Fruit fly (Drosophila melanogaster) whole organism, prepupa: ENCODE measurements around the gene CG34291.
A peak's percentile ranks its signal among the peaks of the same experiment; 100 is the strongest.

ENCODE experiments used
- CG10669 ChIP-seq: fragments of 200-800 bp; sonication (Bioruptor generic); optimal IDR thresholded peaks from 3 replicates; lab custom pipeline; 2018; ENCODE audit warnings: missing biosample characterization, mild to moderate bottlenecking, missing genetic modification characterization, moderate library complexity
- CG11294 ChIP-seq: fragments of 200-800 bp; sonication (Bioruptor generic); IDR thresholded peaks from 2 replicates; pipeline ENCODE4 v1.3.6; 2022; ENCODE audit warnings: missing biosample characterization, missing genetic modification characterization
- CG11902 ChIP-seq: fragments of 200-800 bp; sonication (Bioruptor generic); optimal IDR thresholded peaks from 3 replicates; lab custom pipeline; 2016; ENCODE audit warnings: missing biosample characterization, missing genetic modification characterization
- CG15336 ChIP-seq: fragments of 200-800 bp; sonication (Bioruptor generic); IDR thresholded peaks from 2 replicates; pipeline ENCODE4 v1.3.6; 2022; ENCODE audit warnings: missing biosample characterization, missing genetic modification characterization
- CG1621 ChIP-seq: fragments of 200-800 bp; sonication (Bioruptor generic); optimal IDR thresholded peaks from 3 replicates; lab custom pipeline; 2018; ENCODE audit warnings: missing biosample characterization, mild to moderate bottlenecking, missing genetic modification characterization
- CG3032 ChIP-seq: fragments of 200-800 bp; optimal IDR thresholded peaks from 2 replicates; lab custom pipeline; 2019; ENCODE audit warnings: missing biosample characterization, mild to moderate bottlenecking, missing genetic modification characterization, moderate library complexity
- CG31627 ChIP-seq: fragments of 200-800 bp; sonication (Bioruptor generic); optimal IDR thresholded peaks from 3 replicates; lab custom pipeline; 2016; ENCODE audit warnings: missing biosample characterization, missing genetic modification characterization
- CG32006 ChIP-seq: fragments of 200-800 bp; sonication (Bioruptor generic); optimal IDR thresholded peaks from 3 replicates; lab custom pipeline; 2017; ENCODE audit warnings: missing biosample characterization, mild to moderate bottlenecking, missing genetic modification characterization
- CG3919 ChIP-seq: fragments of 200-800 bp; sonication (Bioruptor generic); optimal IDR thresholded peaks from 3 replicates; lab custom pipeline; 2016; ENCODE audit warnings: missing biosample characterization, missing genetic modification characterization
- CG4318 ChIP-seq: fragments of 200-800 bp; sonication (Bioruptor generic); optimal IDR thresholded peaks from 3 replicates; lab custom pipeline; 2017; ENCODE audit warnings: missing biosample characterization, mild to moderate bottlenecking, missing genetic modification characterization
- CG6163 ChIP-seq: fragments of 200-800 bp; sonication (Bioruptor generic); IDR thresholded peaks from 3 replicates; pipeline ENCODE4 v1.3.6; 2022; ENCODE audit warnings: missing biosample characterization, missing genetic modification characterization
- CG6276 ChIP-seq: fragments of 200-800 bp; sonication (Bioruptor generic); optimal IDR thresholded peaks from 2 replicates; lab custom pipeline; 2017; ENCODE audit warnings: missing biosample characterization, mild to moderate bottlenecking, missing genetic modification characterization
- CG6792 ChIP-seq: fragments of 200-800 bp; sonication (Bioruptor generic); optimal IDR thresholded peaks from 3 replicates; lab custom pipeline; 2016; ENCODE audit warnings: missing biosample characterization, missing genetic modification characterization
- CG6808 ChIP-seq: fragments of 200-800 bp; sonication (Bioruptor generic); optimal IDR thresholded peaks from 3 replicates; lab custom pipeline; 2017; ENCODE audit warnings: missing biosample characterization, missing genetic modification characterization, mild to moderate bottlenecking, moderate library complexity, missing genetic modification reagents
- CG6854 ChIP-seq: fragments of 200-800 bp; sonication (Bioruptor generic); optimal IDR thresholded peaks from 2 replicates; lab custom pipeline; 2017; ENCODE audit warnings: missing biosample characterization, mild to moderate bottlenecking, missing genetic modification characterization
- CG7368 ChIP-seq: fragments of 200-800 bp; sonication (Bioruptor generic); optimal IDR thresholded peaks from 3 replicates; lab custom pipeline; 2016; ENCODE audit warnings: missing biosample characterization, missing genetic modification characterization
- CG8119 ChIP-seq: fragments of 200-800 bp; sonication (Bioruptor generic); IDR thresholded peaks from 3 replicates; pipeline ENCODE4 v1.3.6; 2022; ENCODE audit warnings: missing biosample characterization, missing genetic modification characterization
- CG8319 ChIP-seq: fragments of 200-800 bp; sonication (Bioruptor generic); optimal IDR thresholded peaks from 3 replicates; lab custom pipeline; 2016; ENCODE audit warnings: missing biosample characterization, missing genetic modification characterization
- CG8632 ChIP-seq: fragments of 200-800 bp; sonication (Bioruptor generic); optimal IDR thresholded peaks from 3 replicates; lab custom pipeline; 2016; ENCODE audit warnings: missing biosample characterization, missing genetic modification characterization
- CG9139 ChIP-seq: fragments of 200-800 bp; sonication (Bioruptor generic); optimal IDR thresholded peaks from 3 replicates; lab custom pipeline; 2017; ENCODE audit warnings: missing biosample characterization, mild to moderate bottlenecking, missing genetic modification characterization
- Eip75B ChIP-seq: fragments of 200-800 bp; sonication (Bioruptor generic); optimal IDR thresholded peaks from 3 replicates; lab custom pipeline; 2016; ENCODE audit warnings: missing biosample characterization, missing genetic modification characterization
- Eip78C ChIP-seq: fragments of 200-800 bp; sonication (Bioruptor generic); peaks from one replicate; lab custom pipeline; 2016; ENCODE audit warnings: missing biosample characterization, missing genetic modification characterization
- Ets96B ChIP-seq: fragments of 200-800 bp; optimal IDR thresholded peaks from 2 replicates; lab custom pipeline; 2019; ENCODE audit warnings: missing biosample characterization, mild to moderate bottlenecking, missing genetic modification characterization, moderate library complexity
- Hr38 ChIP-seq: sonication (Bioruptor generic); optimal IDR thresholded peaks from 2 replicates; lab custom pipeline; 2016; ENCODE audit warnings: missing biosample characterization, missing genetic modification characterization
- Hr39 ChIP-seq: fragments of 200-800 bp; sonication (Bioruptor generic); optimal IDR thresholded peaks from 2 replicates; lab custom pipeline; 2016; ENCODE audit warnings: missing biosample characterization, missing genetic modification characterization
- Lpt ChIP-seq: fragments of 200-800 bp; sonication (Bioruptor generic); optimal IDR thresholded peaks from 3 replicates; lab custom pipeline; 2016; ENCODE audit warnings: missing biosample characterization, missing genetic modification characterization
- Met ChIP-seq: fragments of 200-800 bp; sonication (Bioruptor generic); optimal IDR thresholded peaks from 3 replicates; lab custom pipeline; 2016; ENCODE audit warnings: missing biosample characterization, missing genetic modification characterization
- OdsH ChIP-seq: fragments of 200-800 bp; sonication (Bioruptor generic); optimal IDR thresholded peaks from 3 replicates; lab custom pipeline; 2016; ENCODE audit warnings: missing biosample characterization, missing genetic modification characterization
- Smox ChIP-seq: fragments of 200-800 bp; sonication (Bioruptor generic); optimal IDR thresholded peaks from 3 replicates; lab custom pipeline; 2016; ENCODE audit warnings: missing biosample characterization, missing genetic modification characterization
- Sox14 ChIP-seq: fragments of 200-800 bp; sonication (Bioruptor generic); optimal IDR thresholded peaks from 3 replicates; lab custom pipeline; 2016; ENCODE audit warnings: missing biosample characterization, missing genetic modification characterization
- Sox15 ChIP-seq: fragments of 200-800 bp; sonication (Bioruptor generic); optimal IDR thresholded peaks from 3 replicates; lab custom pipeline; 2016; ENCODE audit warnings: missing biosample characterization, missing genetic modification characterization
- achi ChIP-seq: fragments of 200-800 bp; sonication (Bioruptor generic); optimal IDR thresholded peaks from 3 replicates; lab custom pipeline; 2016; ENCODE audit warnings: missing biosample characterization, missing genetic modification characterization
- acj6 ChIP-seq: fragments of 200-800 bp; sonication (Bioruptor generic); optimal IDR thresholded peaks from 3 replicates; lab custom pipeline; 2016; ENCODE audit warnings: missing biosample characterization, missing genetic modification characterization
- cyc ChIP-seq: fragments of 200-800 bp; sonication (Bioruptor generic); optimal IDR thresholded peaks from 3 replicates; lab custom pipeline; 2016; ENCODE audit warnings: missing biosample characterization, missing genetic modification characterization
- dac ChIP-seq: fragments of 200-800 bp; sonication (Bioruptor generic); optimal IDR thresholded peaks from 2 replicates; lab custom pipeline; 2017; ENCODE audit warnings: missing biosample characterization, mild to moderate bottlenecking, missing genetic modification characterization
- dsx ChIP-seq: fragments of 200-800 bp; optimal IDR thresholded peaks from 3 replicates; lab custom pipeline; 2019; ENCODE audit warnings: missing biosample characterization, mild to moderate bottlenecking, missing genetic modification characterization, moderate library complexity; ENCODE audit not compliant: poor library complexity, severe bottlenecking
- eg ChIP-seq: fragments of 200-800 bp; sonication (Bioruptor generic); IDR thresholded peaks from 3 replicates; pipeline ENCODE4 v1.3.6; 2022; ENCODE audit warnings: missing biosample characterization, missing genetic modification characterization
- esn ChIP-seq: fragments of 200-800 bp; sonication (Bioruptor generic); optimal IDR thresholded peaks from 2 replicates; lab custom pipeline; 2016; ENCODE audit warnings: missing biosample characterization, mild to moderate bottlenecking, missing genetic modification characterization, moderate library complexity
- fd85E ChIP-seq: fragments of 200-800 bp; sonication (Bioruptor generic); optimal IDR thresholded peaks from 3 replicates; lab custom pipeline; 2016; ENCODE audit warnings: missing biosample characterization, missing genetic modification characterization
- lz ChIP-seq: fragments of 200-800 bp; sonication (Bioruptor generic); optimal IDR thresholded peaks from 3 replicates; lab custom pipeline; 2016; ENCODE audit warnings: missing biosample characterization, missing genetic modification characterization
- spab ChIP-seq: fragments of 200-800 bp; sonication (Bioruptor generic); optimal IDR thresholded peaks from 2 replicates; lab custom pipeline; 2017; ENCODE audit warnings: missing biosample characterization, mild to moderate bottlenecking, missing genetic modification characterization, missing genetic modification reagents
- svp ChIP-seq: fragments of 200-800 bp; sonication (Bioruptor generic); peaks from one replicate; lab custom pipeline; 2016; ENCODE audit warnings: missing biosample characterization, missing genetic modification characterization
- vri ChIP-seq: fragments of 200-800 bp; sonication (Bioruptor generic); optimal IDR thresholded peaks from 3 replicates; lab custom pipeline; 2016; ENCODE audit warnings: missing biosample characterization, mild to moderate bottlenecking, missing genetic modification characterization

Gene CG34291

DNA sequence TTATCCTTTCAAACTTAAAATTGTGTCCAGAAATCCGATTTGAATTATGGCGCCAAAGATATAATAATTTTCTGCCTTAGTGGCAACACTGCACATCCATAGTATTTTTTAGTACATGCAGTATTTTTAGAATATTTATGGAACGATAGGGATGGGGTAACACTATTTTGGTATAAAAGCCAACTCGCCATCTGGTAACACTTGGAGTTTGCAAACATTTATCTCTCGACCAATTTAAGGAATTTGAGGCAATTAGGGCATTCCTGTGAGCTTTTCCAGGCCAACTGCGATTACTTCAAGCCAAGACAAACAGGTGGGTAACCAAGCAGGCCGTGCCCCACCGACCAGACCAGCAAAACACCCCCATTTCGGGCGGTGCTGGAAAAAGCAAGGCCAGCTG is 26.8 kb upstream of the CG34291 start, which contains the start of gene CG5447:
TSS of gene CG5447 (plus strand) at position 190 of the 400 bp plus-strand sequence.
- TF ChIP-seq Met (no peak), Sox15 (GFP tag; lab: Kevin White, UChicago) (no peak), CG7368 (GFP tag; lab: Kevin White, UChicago) (no peak), dac (GFP tag; lab: Kevin White, UChicago) (no peak), svp (GFP tag; lab: Kevin White, UChicago) (no peak), CG4318 (GFP tag; lab: Kevin White, UChicago) (no peak), CG8119 (GFP tag; lab: Robert Waterston, UW) (no peak), CG9139 (GFP tag; lab: Kevin White, UChicago) (no peak), OdsH (GFP tag; lab: Kevin White, UChicago) (no peak), Sox14 (GFP tag; lab: Kevin White, UChicago) (no peak), CG8319 (GFP tag; lab: Kevin White, UChicago) (no peak)
- TF ChIP-seq, all 60 proteins: peak for 0

DNA sequence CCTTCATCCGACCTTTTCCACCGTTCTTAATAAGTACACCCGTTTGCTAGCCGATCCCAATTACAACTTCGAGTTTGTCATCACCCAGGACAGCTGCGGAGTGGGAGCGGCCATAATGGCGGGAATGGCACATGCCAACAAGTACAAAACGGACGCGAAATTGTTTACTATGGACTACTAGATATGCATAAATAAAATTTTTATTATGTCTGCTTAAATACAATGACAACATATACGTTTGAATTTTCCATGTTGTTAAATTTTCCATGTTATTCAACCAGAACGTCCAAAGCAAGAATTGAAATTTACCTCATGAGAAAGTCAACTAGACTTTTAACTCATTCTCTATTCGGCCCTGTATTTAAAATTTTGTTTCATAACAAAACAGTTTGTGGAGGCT is 24.8 kb upstream of the CG34291 start, which contains the start of gene Hex-t2:
TSS of gene Hex-t2 (plus strand) at position 301 of the 400 bp plus-strand sequence.
- TF ChIP-seq CG3919 (GFP tag; lab: Kevin White, UChicago) (no peak), CG6808 (no peak), Eip75B (GFP tag; lab: Kevin White, UChicago) (no peak), CG6792 (GFP tag; lab: Kevin White, UChicago) (no peak), CG10669 (GFP tag; lab: Kevin White, UChicago) (no peak), Lpt (GFP tag; lab: Kevin White, UChicago) (no peak), fd85E (GFP tag; lab: Kevin White, UChicago) (no peak), Sox14 (GFP tag; lab: Kevin White, UChicago) (no peak), Ets96B (no peak), CG11294 (GFP tag; lab: Robert Waterston, UW) (no peak), eg (GFP tag; lab: Robert Waterston, UW) (no peak), CG6854 (GFP tag; lab: Kevin White, UChicago) (no peak)

DNA sequence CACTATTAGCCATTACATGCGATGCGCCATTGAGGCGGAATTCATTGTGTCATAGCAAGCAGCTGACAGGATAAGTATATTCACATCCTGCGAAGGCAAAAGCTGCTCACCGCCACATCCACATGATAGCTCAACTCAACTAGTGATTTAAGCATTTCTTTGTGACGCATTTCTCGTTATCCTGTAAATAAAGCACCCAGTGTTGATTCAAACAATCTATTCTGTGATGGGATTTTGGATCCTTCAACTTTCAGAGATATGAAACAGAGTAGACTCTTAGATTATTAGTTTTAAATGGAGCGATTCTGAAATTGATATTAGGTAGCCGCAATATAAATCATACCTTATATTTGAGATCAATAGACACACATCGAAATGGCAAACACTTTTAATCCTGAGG is 23.2 kb upstream of the CG34291 start, which contains the start of gene Hex-t1:
TSS of gene Hex-t1 (plus strand) at position 301 of the 400 bp plus-strand sequence.
- TF ChIP-seq CG3919 (GFP tag; lab: Kevin White, UChicago) (no peak), CG6792 (GFP tag; lab: Kevin White, UChicago) (no peak), spab (GFP tag; lab: Kevin White, UChicago) (no peak), CG9139 (GFP tag; lab: Kevin White, UChicago) (no peak), vri (GFP tag; lab: Kevin White, UChicago) (no peak), dac (GFP tag; lab: Kevin White, UChicago) (no peak), Smox (no peak), CG6163 (GFP tag; lab: Robert Waterston, UW) (no peak)
- TF ChIP-seq, all 60 proteins: peak for 0

DNA sequence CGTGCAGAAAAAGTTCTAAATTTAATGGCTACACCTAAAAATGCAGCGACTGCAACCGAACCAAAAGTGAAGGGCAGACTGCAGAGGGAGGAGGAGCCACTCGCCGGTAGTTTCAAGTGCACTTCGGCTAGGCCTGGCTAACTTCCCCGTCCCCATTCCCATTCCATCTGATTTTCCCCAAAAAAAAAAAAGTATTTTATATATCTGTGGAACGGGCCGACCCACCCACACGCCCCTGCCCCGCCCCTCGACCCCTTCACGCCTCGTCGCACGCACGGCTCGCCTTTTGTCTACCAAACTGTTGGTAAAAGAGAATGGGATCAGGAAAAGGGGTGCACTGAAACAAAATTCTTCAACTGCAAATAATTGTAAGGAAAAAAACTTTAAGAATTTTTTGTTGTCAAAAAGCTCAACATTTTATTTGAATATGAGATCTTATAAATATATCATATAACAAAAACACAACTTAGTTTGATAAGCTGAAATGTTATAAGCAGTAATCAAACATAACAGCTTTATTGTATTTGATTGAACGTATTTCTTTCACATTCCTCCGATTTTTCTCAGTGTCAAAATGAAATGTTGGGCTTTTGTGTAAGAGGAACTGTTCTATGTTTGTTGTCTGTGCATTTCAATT is 18.4 kb upstream of the CG34291 start:
- TF ChIP-seq CG3032 (tag; lab: Kevin White, UChicago), result no peak
- TF ChIP-seq acj6 (GFP tag; lab: Kevin White, UChicago), result no peak
- TF ChIP-seq esn (GFP tag; lab: Kevin White, UChicago), result no peak
- TF ChIP-seq dac (GFP tag; lab: Kevin White, UChicago), result no peak
- TF ChIP-seq CG1621 (tag; lab: Kevin White, UChicago), result no peak
- no peak for TF ChIP-seq lz (GFP tag; lab: Kevin White, UChicago)
- TF ChIP-seq CG31627 (GFP tag; lab: Kevin White, UChicago), result no peak
- TF ChIP-seq CG11902 (GFP tag; lab: Kevin White, UChicago), result no peak
- TF ChIP-seq CG4318 (GFP tag; lab: Kevin White, UChicago), result peak; percentile 32
- peak; percentile 41 for TF ChIP-seq Eip75B (GFP tag; lab: Kevin White, UChicago)
- no peak for TF ChIP-seq cyc (GFP tag; lab: Kevin White, UChicago)
- peak; percentile 70 for TF ChIP-seq CG32006 (GFP tag; lab: Kevin White, UChicago)
- peak; percentile 63; the same call in 1 of the 2 replicates for TF ChIP-seq CG15336 (GFP tag; lab: Robert Waterston, UW)
- TF ChIP-seq spab (GFP tag; lab: Kevin White, UChicago), result no peak
- peak; percentile 66 for TF ChIP-seq CG6276 (GFP tag; lab: Kevin White, UChicago)
- no peak for TF ChIP-seq vri (GFP tag; lab: Kevin White, UChicago)
- TF ChIP-seq dsx (GFP tag; lab: Kevin White, UChicago), result peak; percentile 22
- TF ChIP-seq Eip78C, result peak; percentile 86
- TF ChIP-seq Sox14 (GFP tag; lab: Kevin White, UChicago), result no peak
- TF ChIP-seq CG10669 (GFP tag; lab: Kevin White, UChicago), result peak; percentile 26
- TF ChIP-seq CG8119 (GFP tag; lab: Robert Waterston, UW), result peak; percentile 56; the same call in 1 of the 3 replicates
- TF ChIP-seq CG6792 (GFP tag; lab: Kevin White, UChicago), result no peak
- no peak for TF ChIP-seq Hr39 (GFP tag; lab: Kevin White, UChicago)
- no peak for TF ChIP-seq CG8632 (GFP tag; lab: Kevin White, UChicago)
- peak; percentile 63; the same call in 1 of the 3 replicates for TF ChIP-seq CG6163 (GFP tag; lab: Robert Waterston, UW)
- TF ChIP-seq Hr38 (GFP tag; lab: Kevin White, UChicago), result no peak
- TF ChIP-seq achi (GFP tag; lab: Kevin White, UChicago), result peak; percentile 65
